Worm (Caenorhabditis elegans) whole organism, L1 larva: ENCODE measurements around the gene pap-3.

ENCODE experiments used
- C04F5.9 ChIP-seq: sonication (generic microtip); optimal IDR thresholded peaks from 2 replicates; lab custom pipeline; 2016; ENCODE audit warnings: missing genetic modification characterization, missing compliant biosample characterization
- C34B4.2 ChIP-seq: sonication (generic microtip); optimal IDR thresholded peaks from 2 replicates; lab custom pipeline; 2017; ENCODE audit warnings: mild to moderate bottlenecking, missing genetic modification characterization, missing compliant biosample characterization
- F16B12.6 ChIP-seq: fragments of 150-350 bp; optimal IDR thresholded peaks from 2 replicates; lab custom pipeline; 2014; ENCODE audit warnings: missing biosample characterization, missing genetic modification characterization
- Y116A8C.19 ChIP-seq: sonication (generic microtip); optimal IDR thresholded peaks from 2 replicates; lab custom pipeline; 2016; ENCODE audit warnings: missing compliant biosample characterization, missing genetic modification characterization, borderline replicate concordance
- aha-1 ChIP-seq: fragments of 150-350 bp; optimal IDR thresholded peaks from 2 replicates; lab custom pipeline; 2014; ENCODE audit warnings: missing biosample characterization, missing genetic modification characterization
- alr-1 ChIP-seq: fragments of 200-800 bp; sonication (Bioruptor generic); optimal IDR thresholded peaks from 2 replicates; lab custom pipeline; 2018; ENCODE audit warnings: borderline replicate concordance, mild to moderate bottlenecking, missing genetic modification characterization, missing compliant biosample characterization
- aly-2 ChIP-seq: fragments of 150-350 bp; optimal IDR thresholded peaks from 2 replicates; lab custom pipeline; 2014; ENCODE audit warnings: missing biosample characterization, missing genetic modification characterization
- blmp-1 ChIP-seq: fragments of 150-350 bp; optimal IDR thresholded peaks from 2 replicates; lab custom pipeline; 2014; ENCODE audit warnings: missing biosample characterization, missing genetic modification characterization
- ceh-63 ChIP-seq: fragments of 200-800 bp; sonication (Bioruptor generic); optimal IDR thresholded peaks from 2 replicates; lab custom pipeline; 2018; ENCODE audit warnings: mild to moderate bottlenecking, missing genetic modification characterization, missing compliant biosample characterization
- ceh-82 ChIP-seq, 3 experiments: fragments of 150-350 bp in 1 of 3; sonication (generic microtip) in 2 of 3; optimal IDR thresholded peaks; 2 replicates each; lab custom pipeline; 2014 to 2017; ENCODE audit warnings: missing biosample characterization in 3 of 3, missing genetic modification characterization in 3 of 3
- ceh-88 ChIP-seq: fragments of 200-800 bp; sonication (Bioruptor generic); IDR thresholded peaks from 2 replicates; pipeline ENCODE4 v1.3.6; 2022; ENCODE audit warnings: missing genetic modification characterization, missing compliant biosample characterization
- ces-1 ChIP-seq: fragments of 150-350 bp; optimal IDR thresholded peaks from 2 replicates; lab custom pipeline; 2014; ENCODE audit warnings: missing biosample characterization, missing genetic modification reagents, missing genetic modification characterization
- dsc-1 ChIP-seq: sonication (generic microtip); optimal IDR thresholded peaks from 2 replicates; lab custom pipeline; 2016; ENCODE audit warnings: mild to moderate bottlenecking, missing genetic modification characterization, missing compliant biosample characterization
- efl-1 ChIP-seq, 4 experiments: fragments of 150-350 bp; optimal IDR thresholded peaks in 3 of 4; peaks in 1 of 4; 1 replicate in 1 of 4; 2 replicates in 3 of 4; lab custom pipeline; 2014; ENCODE audit warnings: missing biosample characterization in 2 of 4, missing genetic modification characterization in 2 of 4, missing genetic modification reagents in 2 of 4
- efl-3 ChIP-seq: fragments of 200-800 bp; sonication (Bioruptor generic); optimal IDR thresholded peaks from 2 replicates; lab custom pipeline; 2018; ENCODE audit warnings: mild to moderate bottlenecking, missing genetic modification characterization, missing compliant biosample characterization
- egl-13 ChIP-seq: sonication (generic microtip); optimal IDR thresholded peaks from 2 replicates; lab custom pipeline; 2016; ENCODE audit warnings: missing genotype, missing genetic modification reagents, missing genetic modification characterization, missing compliant biosample characterization
- elt-3 ChIP-seq, 6 experiments: fragments of 150-350 bp in 1 of 6; sonication (generic microtip); optimal IDR thresholded peaks; 2 replicates each; lab custom pipeline; 2017 to 2018; ENCODE audit warnings: missing biosample characterization in 6 of 6, missing genetic modification characterization in 6 of 6, inconsistent platforms in 1 of 6
- ets-5 ChIP-seq: fragments of 200-800 bp; sonication (Bioruptor generic); IDR thresholded peaks from 2 replicates; pipeline ENCODE4 v1.3.6; 2022; ENCODE audit warnings: missing genetic modification characterization, missing compliant biosample characterization
- fkh-8 ChIP-seq: sonication (generic microtip); optimal IDR thresholded peaks from 2 replicates; lab custom pipeline; 2016; ENCODE audit warnings: mild to moderate bottlenecking, missing genetic modification characterization, missing compliant biosample characterization
- hlh-17 ChIP-seq: fragments of 200-800 bp; sonication (Bioruptor generic); optimal IDR thresholded peaks from 2 replicates; lab custom pipeline; 2018; ENCODE audit warnings: missing genetic modification characterization, mild to moderate bottlenecking, missing compliant biosample characterization, moderate library complexity, borderline replicate concordance
- hlh-4 ChIP-seq: sonication (generic microtip); optimal IDR thresholded peaks from 2 replicates; lab custom pipeline; 2016; ENCODE audit warnings: mild to moderate bottlenecking, missing genetic modification characterization, missing compliant biosample characterization
- jun-1 ChIP-seq: fragments of 150-350 bp; optimal IDR thresholded peaks from 2 replicates; lab custom pipeline; 2014; ENCODE audit warnings: missing biosample characterization, missing genetic modification reagents, missing genetic modification characterization
- lin-13 ChIP-seq: fragments of 150-350 bp; optimal IDR thresholded peaks from 2 replicates; lab custom pipeline; 2014; ENCODE audit warnings: missing biosample characterization, missing genetic modification reagents, missing genetic modification characterization
- lin-14 ChIP-seq: fragments of 200-800 bp; sonication (Bioruptor generic); optimal IDR thresholded peaks from 2 replicates; lab custom pipeline; 2018; ENCODE audit warnings: mild to moderate bottlenecking, missing genetic modification characterization, moderate library complexity, missing compliant biosample characterization
- lin-15B ChIP-seq: fragments of 150-350 bp; sonication (generic microtip); optimal IDR thresholded peaks from 3 replicates; lab custom pipeline; 2014; ENCODE audit warnings: missing biosample characterization, missing genetic modification characterization
- lin-39 ChIP-seq: fragments of 150-350 bp; optimal IDR thresholded peaks from 2 replicates; lab custom pipeline; 2014; ENCODE audit warnings: missing biosample characterization, missing genetic modification reagents, missing genetic modification characterization
- lsy-2 ChIP-seq, 2 experiments: fragments of 150-350 bp; optimal IDR thresholded peaks; 2 replicates each; lab custom pipeline; 2014; ENCODE audit warnings: missing biosample characterization in 2 of 2, missing genetic modification characterization in 2 of 2
- mdl-1 ChIP-seq, 2 experiments: fragments of 150-350 bp; optimal IDR thresholded peaks; 2 replicates each; lab custom pipeline; 2014 to 2017; ENCODE audit warnings: missing biosample characterization in 2 of 2, missing genetic modification characterization in 2 of 2, inconsistent platforms in 1 of 2
- mef-2 ChIP-seq: fragments of 150-350 bp; optimal IDR thresholded peaks from 2 replicates; lab custom pipeline; 2014; ENCODE audit warnings: missing biosample characterization, missing genetic modification characterization
- nhr-12 ChIP-seq: sonication (generic microtip); optimal IDR thresholded peaks from 2 replicates; lab custom pipeline; 2017; ENCODE audit warnings: missing biosample characterization, missing genetic modification characterization
- nhr-19 ChIP-seq: fragments of 200-800 bp; sonication (Bioruptor generic); conservative IDR thresholded peaks from 2 replicates; pipeline ENCODE4 v1.3.6; 2022; ENCODE audit warnings: missing genetic modification characterization, missing compliant biosample characterization
- nhr-20 ChIP-seq: sonication (generic microtip); optimal IDR thresholded peaks from 2 replicates; lab custom pipeline; 2016; ENCODE audit warnings: mild to moderate bottlenecking, missing genetic modification characterization, missing compliant biosample characterization
- nhr-71 ChIP-seq: sonication (generic microtip); optimal IDR thresholded peaks from 2 replicates; lab custom pipeline; 2016; ENCODE audit warnings: mild to moderate bottlenecking, missing genetic modification characterization, moderate library complexity, missing compliant biosample characterization
- nhr-76 ChIP-seq: sonication (generic microtip); optimal IDR thresholded peaks from 2 replicates; lab custom pipeline; 2017; ENCODE audit warnings: missing biosample characterization, missing genetic modification characterization
- nhr-84 ChIP-seq: sonication (generic microtip); optimal IDR thresholded peaks from 2 replicates; lab custom pipeline; 2017; ENCODE audit warnings: missing biosample characterization, missing genetic modification characterization
- nhr-85 ChIP-seq: sonication (generic microtip); peaks from one replicate; lab custom pipeline; 2016; ENCODE audit warnings: missing genetic modification characterization, inconsistent platforms, missing compliant biosample characterization
- nhr-90 ChIP-seq: sonication (generic microtip); optimal IDR thresholded peaks from 2 replicates; lab custom pipeline; 2016; ENCODE audit warnings: mild to moderate bottlenecking, missing genetic modification characterization, missing compliant biosample characterization; ENCODE audit not compliant: poor library complexity
- pag-3 ChIP-seq: sonication (generic microtip); optimal IDR thresholded peaks from 2 replicates; lab custom pipeline; 2017; ENCODE audit warnings: missing genetic modification characterization, mild to moderate bottlenecking, missing compliant biosample characterization, antibody characterized with exemption, borderline replicate concordance; ENCODE audit not compliant: insufficient read depth
- pax-3 ChIP-seq: fragments of 200-800 bp; sonication (Bioruptor generic); optimal IDR thresholded peaks from 2 replicates; lab custom pipeline; 2018; ENCODE audit warnings: mild to moderate bottlenecking, missing genetic modification characterization, moderate library complexity, missing compliant biosample characterization
- rnt-1 ChIP-seq: sonication (generic microtip); optimal IDR thresholded peaks from 2 replicates; lab custom pipeline; 2016; ENCODE audit warnings: mild to moderate bottlenecking, missing genetic modification characterization, moderate library complexity, missing compliant biosample characterization
- skn-1 ChIP-seq: fragments of 150-350 bp; optimal IDR thresholded peaks from 2 replicates; lab custom pipeline; 2014; ENCODE audit warnings: missing biosample characterization, missing genetic modification characterization
- snu-23 ChIP-seq: sonication (generic microtip); optimal IDR thresholded peaks from 2 replicates; lab custom pipeline; 2016; ENCODE audit warnings: missing genetic modification characterization, missing compliant biosample characterization
- sox-4 ChIP-seq: sonication (generic microtip); optimal IDR thresholded peaks from 2 replicates; lab custom pipeline; 2016; ENCODE audit warnings: missing genetic modification characterization, missing compliant biosample characterization
- sptf-1 ChIP-seq: fragments of 150-350 bp; optimal IDR thresholded peaks from 2 replicates; lab custom pipeline; 2014; ENCODE audit warnings: missing biosample characterization, missing genetic modification characterization
- unc-30 ChIP-seq: sonication (generic microtip); optimal IDR thresholded peaks from 2 replicates; lab custom pipeline; 2017; ENCODE audit warnings: missing biosample characterization, missing genetic modification characterization
- unc-62 ChIP-seq: fragments of 150-350 bp; optimal IDR thresholded peaks from 2 replicates; lab custom pipeline; 2014; ENCODE audit warnings: missing biosample characterization, missing genetic modification reagents, missing genetic modification characterization
- unc-98 ChIP-seq: fragments of 200-800 bp; sonication (Bioruptor generic); IDR thresholded peaks from 2 replicates; pipeline ENCODE4 v1.3.6; 2022; ENCODE audit warnings: missing genetic modification characterization, missing compliant biosample characterization
- zag-1 ChIP-seq: fragments of 150-350 bp; optimal IDR thresholded peaks from 2 replicates; lab custom pipeline; 2014; ENCODE audit warnings: missing biosample characterization, missing genetic modification characterization
- ztf-11 ChIP-seq, 2 experiments: sonication (generic microtip); optimal IDR thresholded peaks; 2 replicates each; lab custom pipeline; 2016 to 2017; ENCODE audit warnings: missing genetic modification characterization in 2 of 2, missing biosample characterization in 1 of 2, missing compliant biosample characterization in 1 of 2

pap-3 gene

ce11 chrII:11839116-11839515 lies 22.7 kb upstream of the pap-3 start:
- peak; percentile 89 for TF ChIP-seq nhr-85 (tag; lab: Kevin White, UChicago)
- TF ChIP-seq elt-3 (tag; optimal IDR thresholded peaks at IDR 0.05; lab: Kevin White, UChicago) = peak in 1 of 6 experiments; percentile 48
- no peak for TF ChIP-seq pax-3 (tag; lab: Kevin White, UChicago)
- TF ChIP-seq nhr-19 (GFP tag; lab: Robert Waterston, UW) = peak; percentile 21; the same call in 1 of the 2 replicates
- TF ChIP-seq snu-23 = peak; percentile 14
- TF ChIP-seq lsy-2 (tag; optimal IDR thresholded peaks at IDR 0.05; lab: Kevin White, UChicago) = peak in 1 of 2 experiments; percentile 18
- peak; percentile 64 for TF ChIP-seq nhr-71 (tag; lab: Kevin White, UChicago)
- no peak for TF ChIP-seq pag-3 (tag; lab: Kevin White, UChicago)
- TF ChIP-seq fkh-8 (tag; lab: Kevin White, UChicago) = no peak
- no peak for TF ChIP-seq skn-1 (tag; lab: Kevin White, UChicago)
- TF ChIP-seq lin-14 = peak; percentile 50
- peak; percentile 60 for TF ChIP-seq nhr-20 (tag; lab: Kevin White, UChicago)
- TF ChIP-seq blmp-1 (tag; lab: Kevin White, UChicago) = peak; percentile 15
- no peak for TF ChIP-seq dsc-1 (tag; lab: Kevin White, UChicago)
- no peak for TF ChIP-seq rnt-1 (tag; lab: Kevin White, UChicago)

- TF ChIP-seq egl-13 (tag; lab: Kevin White, UChicago) = no peak
- TF ChIP-seq ces-1 (GFP tag; lab: Kevin White, UChicago) = no peak
- no peak for TF ChIP-seq ceh-88 (GFP tag; lab: Robert Waterston, UW)
- no peak for TF ChIP-seq nhr-84
- TF ChIP-seq lin-39 = no peak
- no peak for TF ChIP-seq aly-2 (tag; lab: Kevin White, UChicago)
- peak; percentile 17 for TF ChIP-seq nhr-90 (tag; lab: Kevin White, UChicago)
- TF ChIP-seq hlh-4 (tag; lab: Kevin White, UChicago) = no peak
- TF ChIP-seq lin-15B = no peak
- TF ChIP-seq jun-1 (tag; lab: Kevin White, UChicago) = no peak
- no peak for TF ChIP-seq hlh-17 (GFP tag; lab: Kevin White, UChicago)
- no peak for TF ChIP-seq nhr-12 (tag; lab: Kevin White, UChicago)
- TF ChIP-seq sptf-1 (tag; lab: Kevin White, UChicago) = no peak
- TF ChIP-seq nhr-76 = no peak
- TF ChIP-seq rnt-1 (tag; lab: Kevin White, UChicago) = no peak
- no peak for TF ChIP-seq pax-3 (tag; lab: Kevin White, UChicago)
- no peak for TF ChIP-seq zag-1 (tag; lab: Kevin White, UChicago)
- no peak for TF ChIP-seq ets-5 (GFP tag; lab: Robert Waterston, UW)
- no peak for TF ChIP-seq ceh-63 (GFP tag; lab: Kevin White, UChicago)
- peak; percentile 13 for TF ChIP-seq snu-23
- TF ChIP-seq lsy-2 (tag; optimal IDR thresholded peaks at IDR 0.05; lab: Kevin White, UChicago) = peak in 1 of 2 experiments; percentile 28
- TF ChIP-seq sox-4 (tag; lab: Kevin White, UChicago) = no peak
- no peak for TF ChIP-seq C34B4.2 (tag; lab: Kevin White, UChicago)
- TF ChIP-seq dsc-1 (tag; lab: Kevin White, UChicago) = no peak
- TF ChIP-seq aha-1 (tag; lab: Kevin White, UChicago) = no peak
- no peak for TF ChIP-seq Y116A8C.19 (tag; lab: Kevin White, UChicago)
- TF ChIP-seq unc-98 (GFP tag; lab: Robert Waterston, UW) = no peak
- no peak for TF ChIP-seq unc-62
- TF ChIP-seq unc-30 (tag; lab: Kevin White, UChicago) = no peak
- TF ChIP-seq mdl-1 (tag; optimal IDR thresholded peaks at IDR 0.05; lab: Kevin White, UChicago) = no peak
- TF ChIP-seq ceh-82 (tag; optimal IDR thresholded peaks at IDR 0.05; lab: Kevin White, UChicago) = no peak
- TF ChIP-seq efl-1 (optimal IDR thresholded peaks at IDR 0.05; lab: Kevin White, UChicago) = no peak
- peak in 1 of 2 experiments; percentile 72 for TF ChIP-seq efl-1 (GFP tag; optimal IDR thresholded peaks at IDR 0.05 in 1 of 2; lab: Kevin White, UChicago)
- peak; percentile 81 for TF ChIP-seq nhr-20 (tag; lab: Kevin White, UChicago)
- TF ChIP-seq lin-14 = peak; percentile 80
- TF ChIP-seq ztf-11 (tag; optimal IDR thresholded peaks at IDR 0.05; lab: Kevin White, UChicago) = no peak
- TF ChIP-seq efl-3 (GFP tag; lab: Kevin White, UChicago) = no peak
- TF ChIP-seq lin-13 = no peak
- no peak for TF ChIP-seq C04F5.9 (tag; lab: Kevin White, UChicago)
- no peak for TF ChIP-seq alr-1 (tag; lab: Kevin White, UChicago)
- TF ChIP-seq F16B12.6 (tag; lab: Kevin White, UChicago) = no peak
- TF ChIP-seq mef-2 (tag; lab: Kevin White, UChicago) = no peak
These were observed 22.0 kb upstream of the pap-3 start for ce11 chrII:11838353-11838752.
